Worm (Caenorhabditis elegans) whole organism, L4 larva: ENCODE results near the gene idpp-13.

ENCODE experiments used
- F10B5.3 ChIP-seq: sonication (generic microtip); optimal IDR thresholded peaks from 2 replicates; lab custom pipeline; 2016; ENCODE audit warnings: mild to moderate bottlenecking, missing genetic modification characterization, missing compliant biosample characterization
- F26F4.8 ChIP-seq: fragments of 200-800 bp; sonication (Bioruptor generic); conservative IDR thresholded peaks from 2 replicates; pipeline ENCODE4 v1.3.6; 2022; ENCODE audit warnings: missing genetic modification characterization, missing compliant biosample characterization
- T20F7.1 ChIP-seq: fragments of 200-800 bp; sonication (Bioruptor generic); optimal IDR thresholded peaks from 2 replicates; lab custom pipeline; 2018; ENCODE audit warnings: mild to moderate bottlenecking, missing genetic modification characterization, missing compliant biosample characterization
- ZK337.2 ChIP-seq: fragments of 200-800 bp; sonication (Bioruptor generic); IDR thresholded peaks from 2 replicates; pipeline ENCODE4 v1.3.6; 2022; ENCODE audit warnings: missing genetic modification reagents, missing genetic modification characterization, missing compliant biosample characterization
- aha-1 ChIP-seq: fragments of 150-350 bp; peaks from one replicate; lab custom pipeline; 2014; ENCODE audit warnings: missing biosample characterization, missing genetic modification characterization
- aly-2 ChIP-seq: sonication (generic microtip); optimal IDR thresholded peaks from 2 replicates; lab custom pipeline; 2018; ENCODE audit warnings: missing biosample characterization, missing genetic modification characterization
- ceh-28 ChIP-seq: fragments of 150-350 bp; optimal IDR thresholded peaks from 2 replicates; lab custom pipeline; 2014; ENCODE audit warnings: missing biosample characterization, missing genetic modification reagents, missing genetic modification characterization
- ceh-82 ChIP-seq: sonication (generic microtip); optimal IDR thresholded peaks from 2 replicates; lab custom pipeline; 2017; ENCODE audit warnings: missing biosample characterization, missing genetic modification characterization
- cey-2 ChIP-seq: sonication (generic microtip); optimal IDR thresholded peaks from 3 replicates; lab custom pipeline; 2017; ENCODE audit warnings: missing genetic modification characterization, mild to moderate bottlenecking, missing compliant biosample characterization, antibody characterized with exemption, borderline replicate concordance; ENCODE audit not compliant: insufficient read depth
- daf-16 ChIP-seq, 3 experiments: sonication (generic microtip); optimal IDR thresholded peaks; 2 replicates each; lab custom pipeline; 2016 to 2017; ENCODE audit warnings: missing genetic modification characterization in 3 of 3, missing genetic modification reagents in 3 of 3, mild to moderate bottlenecking in 2 of 3, missing compliant biosample characterization in 2 of 3, missing biosample characterization in 1 of 3, moderate library complexity in 1 of 3
- daf-19 ChIP-seq: fragments of 200-800 bp; sonication (Bioruptor generic); conservative IDR thresholded peaks from 2 replicates; pipeline ENCODE4 v1.3.6; 2022; ENCODE audit warnings: missing genetic modification characterization, missing compliant biosample characterization
- dmd-6 ChIP-seq: fragments of 200-800 bp; sonication (Bioruptor generic); IDR thresholded peaks from 2 replicates; pipeline ENCODE4 v1.3.6; 2022; ENCODE audit warnings: missing genetic modification reagents, missing genetic modification characterization, missing compliant biosample characterization
- dmd-9 ChIP-seq: fragments of 200-800 bp; sonication (Bioruptor generic); IDR thresholded peaks from 2 replicates; pipeline ENCODE4 v1.3.6; 2022; ENCODE audit warnings: missing genetic modification reagents, missing genetic modification characterization, missing compliant biosample characterization
- dve-1 ChIP-seq: sonication (generic microtip); optimal IDR thresholded peaks from 2 replicates; lab custom pipeline; 2017; ENCODE audit warnings: antibody characterized with exemption, mild to moderate bottlenecking, missing genetic modification characterization, missing compliant biosample characterization; ENCODE audit not compliant: insufficient read depth
- egl-27 ChIP-seq: sonication (generic microtip); optimal IDR thresholded peaks from 3 replicates; lab custom pipeline; 2017; ENCODE audit warnings: missing biosample characterization, missing genetic modification reagents, missing genetic modification characterization
- fos-1 ChIP-seq: fragments of 150-350 bp; optimal IDR thresholded peaks from 2 replicates; lab custom pipeline; 2014; ENCODE audit warnings: missing biosample characterization, missing genetic modification characterization
- hif-1 ChIP-seq, 2 experiments: sonication (generic microtip); optimal IDR thresholded peaks; 2 replicates each; lab custom pipeline; 2016 to 2017; ENCODE audit warnings: missing compliant biosample characterization in 2 of 2, missing genetic modification characterization in 2 of 2, missing genetic modification reagents in 2 of 2, missing genotype in 2 of 2, mild to moderate bottlenecking in 1 of 2
- lim-7 ChIP-seq: fragments of 200-800 bp; sonication (Bioruptor generic); IDR thresholded peaks from 2 replicates; pipeline ENCODE4 v1.3.6; 2022; ENCODE audit warnings: missing genetic modification characterization, missing compliant biosample characterization
- lin-39 ChIP-seq: fragments of 150-350 bp; optimal IDR thresholded peaks from 2 replicates; lab custom pipeline; 2014; ENCODE audit warnings: missing biosample characterization, missing genetic modification reagents, missing genetic modification characterization
- mep-1 ChIP-seq: fragments of 150-350 bp; sonication (generic microtip); optimal IDR thresholded peaks from 3 replicates; lab custom pipeline; 2014; ENCODE audit warnings: missing biosample characterization, missing genetic modification characterization
- mes-2 ChIP-seq: sonication (generic microtip); optimal IDR thresholded peaks from 2 replicates; lab custom pipeline; 2016; ENCODE audit warnings: missing genotype, mild to moderate bottlenecking, missing genetic modification characterization, missing compliant biosample characterization; ENCODE audit not compliant: poor library complexity, severe bottlenecking
- mxl-3 ChIP-seq: fragments of 200-800 bp; sonication (Bioruptor generic); optimal IDR thresholded peaks from 2 replicates; lab custom pipeline; 2018; ENCODE audit warnings: mild to moderate bottlenecking, missing genetic modification characterization, missing compliant biosample characterization
- nhr-11 ChIP-seq: fragments of 150-350 bp; optimal IDR thresholded peaks from 2 replicates; lab custom pipeline; 2014; ENCODE audit warnings: missing biosample characterization, missing genetic modification characterization
- nhr-111 ChIP-seq: fragments of 200-800 bp; sonication (Bioruptor generic); optimal IDR thresholded peaks from 2 replicates; lab custom pipeline; 2018; ENCODE audit warnings: mild to moderate bottlenecking, missing genetic modification characterization, missing compliant biosample characterization
- nhr-25 ChIP-seq: sonication (generic microtip); optimal IDR thresholded peaks from 2 replicates; lab custom pipeline; 2017; ENCODE audit warnings: missing genetic modification characterization, mild to moderate bottlenecking, missing compliant biosample characterization, antibody characterized with exemption, moderate library complexity, borderline replicate concordance; ENCODE audit not compliant: insufficient read depth
- nhr-28 ChIP-seq: fragments of 150-350 bp; optimal IDR thresholded peaks from 2 replicates; lab custom pipeline; 2014; ENCODE audit warnings: missing biosample characterization, missing genetic modification characterization
- nhr-6 ChIP-seq: fragments of 150-350 bp; optimal IDR thresholded peaks from 2 replicates; lab custom pipeline; 2014; ENCODE audit warnings: missing biosample characterization, missing genetic modification characterization
- php-3 ChIP-seq: fragments of 200-800 bp; sonication (Bioruptor generic); IDR thresholded peaks from 2 replicates; pipeline ENCODE4 v1.3.6; 2022; ENCODE audit warnings: missing genetic modification reagents, missing genetic modification characterization, missing compliant biosample characterization
- pqm-1 ChIP-seq: sonication (generic microtip); optimal IDR thresholded peaks from 2 replicates; lab custom pipeline; 2017; ENCODE audit warnings: missing biosample characterization, missing genetic modification characterization
- saeg-2 ChIP-seq: fragments of 200-800 bp; sonication (Bioruptor generic); IDR thresholded peaks from 2 replicates; pipeline ENCODE4 v1.3.6; 2022; ENCODE audit warnings: missing genetic modification reagents, missing genetic modification characterization, missing compliant biosample characterization
- snpc-4 ChIP-seq: fragments of 150-350 bp; optimal IDR thresholded peaks from 2 replicates; lab custom pipeline; 2014; ENCODE audit warnings: missing biosample characterization, missing genetic modification characterization
- spr-1 ChIP-seq: sonication (generic microtip); optimal IDR thresholded peaks from 2 replicates; lab custom pipeline; 2016; ENCODE audit warnings: mild to moderate bottlenecking, missing genetic modification characterization, missing compliant biosample characterization
- unc-39 ChIP-seq: sonication (generic microtip); optimal IDR thresholded peaks from 2 replicates; lab custom pipeline; 2017; ENCODE audit warnings: missing biosample characterization, missing genetic modification characterization
- unc-62 ChIP-seq, 3 experiments: fragments of 150-350 bp in 1 of 3; sonication (generic microtip); optimal IDR thresholded peaks in 2 of 3; peaks in 1 of 3; 1 replicate in 1 of 3; 2 replicates in 2 of 3; lab custom pipeline; 2014 to 2017; ENCODE audit warnings: missing biosample characterization in 3 of 3, missing genetic modification characterization in 3 of 3, missing genetic modification reagents in 3 of 3, missing genotype in 1 of 3
- zfp-3 ChIP-seq: fragments of 200-800 bp; sonication (Bioruptor generic); conservative IDR thresholded peaks from 2 replicates; pipeline ENCODE4 v1.3.6; 2022; ENCODE audit warnings: missing genetic modification reagents, missing genetic modification characterization, missing compliant biosample characterization

Gene idpp-13

ce11 chrIII:881460-881859 lies 35.3 kb downstream of the idpp-13 start (continued):
- no peak for TF ChIP-seq ZK337.2 (GFP tag; lab: Robert Waterston, UW)
- peak; percentile 15 for TF ChIP-seq mes-2 (tag; lab: Kevin White, UChicago)
- no peak for TF ChIP-seq cey-2 (tag; lab: Kevin White, UChicago)

ce11 chrIII:880840-881239 lies 36.0 kb downstream of the idpp-13 start:
- TF ChIP-seq lim-7 (GFP tag; lab: Robert Waterston, UW) (no peak), dmd-6 (GFP tag; lab: Robert Waterston, UW) (0 out of 2 replicates have a peak, but pooled peaks have one; percentile 11), ceh-82 (no peak), T20F7.1 (GFP tag; lab: Kevin White, UChicago) (no peak)

- no peak for TF ChIP-seq ZK337.2 (GFP tag; lab: Robert Waterston, UW)
- TF ChIP-seq mep-1, result no peak
- no peak for TF ChIP-seq F10B5.3 (tag; lab: Kevin White, UChicago)
- TF ChIP-seq snpc-4 (tag; lab: Kevin White, UChicago), result no peak
- no peak for TF ChIP-seq aly-2 (tag; lab: Kevin White, UChicago)
- TF ChIP-seq saeg-2 (GFP tag; lab: Robert Waterston, UW), result no peak
- TF ChIP-seq, all 104 proteins: peak for 0
These were observed 37.2 kb downstream of the idpp-13 start, which contains the start of the genes T24C4.5 and ucr-2.3 for ce11 chrIII:879634-880033. Gene T24C4.5, minus strand, starts transcription at chrIII:879734. Gene ucr-2.3, plus strand, starts transcription at chrIII:879860.

- peak; percentile 49 for TF ChIP-seq pqm-1 (tag; lab: Kevin White, UChicago)
- TF ChIP-seq dmd-6 (GFP tag; lab: Robert Waterston, UW), result peak; percentile 35; the same call in 1 of the 2 replicates
- no peak for TF ChIP-seq hif-1 (tag; optimal IDR thresholded peaks at IDR 0.05; lab: Kevin White, UChicago)
- TF ChIP-seq nhr-6 (tag; lab: Kevin White, UChicago), result peak; percentile 54
- peak; percentile 31 for TF ChIP-seq dve-1 (tag; lab: Kevin White, UChicago)
- no peak for TF ChIP-seq daf-16 (GFP tag; optimal IDR thresholded peaks at IDR 0.05; lab: Kevin White, UChicago)
- TF ChIP-seq daf-16 (tag; optimal IDR thresholded peaks at IDR 0.05; lab: Kevin White, UChicago), result peak; percentile 19
- no peak for TF ChIP-seq nhr-28 (tag; lab: Kevin White, UChicago)
These were observed 43.4 kb downstream of the idpp-13 start, which contains the start of gene clc-19 for ce11 chrIII:873432-873831. Gene clc-19, minus strand, starts transcription at chrIII:873566.

- TF ChIP-seq fos-1 (tag; lab: Kevin White, UChicago), result no peak
- peak; percentile 11 for TF ChIP-seq aha-1
- TF ChIP-seq nhr-111 (GFP tag; lab: Kevin White, UChicago), result no peak
- no peak for TF ChIP-seq mxl-3
- TF ChIP-seq unc-62 (GFP tag; optimal IDR thresholded peaks at IDR 0.05 in 1 of 2; lab: Kevin White, UChicago), result no peak
- no peak for TF ChIP-seq unc-62 (tag; optimal IDR thresholded peaks at IDR 0.05; lab: Kevin White, UChicago)
- no peak for TF ChIP-seq daf-19 (GFP tag; lab: Robert Waterston, UW)
- TF ChIP-seq spr-1 (tag; lab: Kevin White, UChicago), result no peak
- TF ChIP-seq snpc-4 (tag; lab: Kevin White, UChicago), result no peak
These were observed 44.4 kb downstream of the idpp-13 start, which contains the start of the genes T24C4.3 and clc-20 for ce11 chrIII:872373-872772. Gene T24C4.3, minus strand, starts transcription at chrIII:872473. Gene clc-20, plus strand, starts transcription at chrIII:872583.

ce11 chrIII:870555-870954 lies 46.2 kb downstream of the idpp-13 start:
- no peak for TF ChIP-seq nhr-11 (tag; lab: Kevin White, UChicago)
- no peak for TF ChIP-seq zfp-3 (GFP tag; lab: Robert Waterston, UW)
- no peak for TF ChIP-seq nhr-28 (tag; lab: Kevin White, UChicago)
- TF ChIP-seq cey-2 (tag; lab: Kevin White, UChicago), result no peak
- TF ChIP-seq egl-27 (tag; lab: Kevin White, UChicago), result no peak
- TF ChIP-seq dmd-9 (GFP tag; lab: Robert Waterston, UW), result no peak
- no peak for TF ChIP-seq unc-39
- TF ChIP-seq aha-1, result no peak
- no peak for TF ChIP-seq ceh-28 (tag; lab: Kevin White, UChicago)
- TF ChIP-seq php-3 (GFP tag; lab: Robert Waterston, UW), result no peak
- TF ChIP-seq F26F4.8 (GFP tag; lab: Robert Waterston, UW), result no peak
- TF ChIP-seq nhr-25, result no peak
- TF ChIP-seq lin-39 (tag; lab: Kevin White, UChicago), result no peak
- TF ChIP-seq, all 104 proteins: peak for 0
